Fruit fly (Drosophila melanogaster) whole organism, embryonic: Measurements from ENCODE around the gene CG32983.

Source experiments
- Ada2b ChIP-seq: fragments of 200-800 bp; sonication (Bioruptor generic); IDR thresholded peaks from 2 replicates; pipeline ENCODE4 v1.3.6; 2022; ENCODE audit warnings: missing biosample characterization, missing genetic modification characterization
- Aef1 ChIP-seq: fragments of 200-800 bp; sonication (Bioruptor generic); IDR thresholded peaks from 3 replicates; pipeline ENCODE4 v1.3.6; 2022; ENCODE audit warnings: missing biosample characterization, missing genetic modification characterization
- Bgb ChIP-seq: fragments of 200-800 bp; sonication (Bioruptor generic); IDR thresholded peaks from 2 replicates; pipeline ENCODE4 v1.3.6; 2022; ENCODE audit warnings: missing biosample characterization, missing genetic modification characterization; ENCODE audit not compliant: partially characterized antibody
- CG10209 ChIP-seq: fragments of 200-800 bp; sonication (Bioruptor generic); optimal IDR thresholded peaks from 3 replicates; lab custom pipeline; 2017; ENCODE audit warnings: missing biosample characterization, mild to moderate bottlenecking, missing genetic modification characterization, missing genetic modification reagents
- CG10565 ChIP-seq: fragments of 200-800 bp; sonication (Bioruptor generic); optimal IDR thresholded peaks from 3 replicates; lab custom pipeline; 2016; ENCODE audit warnings: missing biosample characterization, mild to moderate bottlenecking, missing genetic modification characterization
- CG10959 ChIP-seq: fragments of 200-800 bp; sonication (Bioruptor generic); IDR thresholded peaks from 2 replicates; pipeline ENCODE4 v1.3.6; 2022; ENCODE audit warnings: missing biosample characterization, missing genetic modification characterization
- CG11085 ChIP-seq: fragments of 200-800 bp; sonication (Bioruptor generic); IDR thresholded peaks from 2 replicates; pipeline ENCODE4 v1.3.6; 2022; ENCODE audit warnings: missing biosample characterization, missing genetic modification characterization
- CG13296 ChIP-seq: fragments of 200-800 bp; sonication (Bioruptor generic); optimal IDR thresholded peaks from 3 replicates; lab custom pipeline; 2018; ENCODE audit warnings: missing biosample characterization, mild to moderate bottlenecking, missing genetic modification characterization
- CG13624 ChIP-seq: fragments of 200-800 bp; sonication (Bioruptor generic); optimal IDR thresholded peaks from 2 replicates; lab custom pipeline; 2016; ENCODE audit warnings: missing biosample characterization, missing genetic modification characterization
- CG14014 ChIP-seq: fragments of 200-800 bp; sonication (Bioruptor generic); IDR thresholded peaks from 2 replicates; pipeline ENCODE4 v1.3.6; 2022; ENCODE audit warnings: missing biosample characterization, missing genetic modification characterization
- CG17328 ChIP-seq: fragments of 200-800 bp; sonication (Bioruptor generic); IDR thresholded peaks from 2 replicates; pipeline ENCODE4 v1.3.6; 2022; ENCODE audit warnings: missing biosample characterization, missing genetic modification characterization
- CG17361 ChIP-seq: fragments of 200-800 bp; sonication (Bioruptor generic); IDR thresholded peaks from 3 replicates; pipeline ENCODE4 v1.3.6; 2022; ENCODE audit warnings: missing biosample characterization, missing genetic modification characterization
- CG17385 ChIP-seq: fragments of 200-800 bp; sonication (Bioruptor generic); optimal IDR thresholded peaks from 3 replicates; lab custom pipeline; 2018; ENCODE audit warnings: missing biosample characterization, mild to moderate bottlenecking, missing genetic modification characterization
- CG17612 ChIP-seq: fragments of 200-800 bp; sonication (Bioruptor generic); IDR thresholded peaks from 2 replicates; pipeline ENCODE4 v1.3.6; 2022; ENCODE audit warnings: missing biosample characterization, missing genetic modification characterization
- CG18011 ChIP-seq: fragments of 200-800 bp; sonication (Bioruptor generic); optimal IDR thresholded peaks from 2 replicates; lab custom pipeline; 2017; ENCODE audit warnings: missing biosample characterization, missing genetic modification characterization, mild to moderate bottlenecking, moderate library complexity, missing genotype
- CG2678 ChIP-seq: fragments of 200-800 bp; sonication (Bioruptor generic); optimal IDR thresholded peaks from 3 replicates; lab custom pipeline; 2019; ENCODE audit warnings: missing biosample characterization, mild to moderate bottlenecking, missing genetic modification characterization, moderate library complexity
- CG32532 ChIP-seq: fragments of 200-800 bp; sonication (Bioruptor generic); IDR thresholded peaks from 2 replicates; pipeline ENCODE4 v1.3.6; 2022; ENCODE audit warnings: missing biosample characterization, missing genetic modification characterization
- CG3847 ChIP-seq: fragments of 200-800 bp; sonication (Bioruptor generic); IDR thresholded peaks from 2 replicates; pipeline ENCODE4 v1.3.6; 2022; ENCODE audit warnings: missing biosample characterization, missing genetic modification characterization
- CG4328 ChIP-seq: fragments of 200-800 bp; sonication (Bioruptor generic); optimal IDR thresholded peaks from 3 replicates; lab custom pipeline; 2017; ENCODE audit warnings: missing biosample characterization, missing genetic modification reagents, missing genetic modification characterization
- CG4360 ChIP-seq: fragments of 200-800 bp; sonication (Bioruptor generic); IDR thresholded peaks from 2 replicates; pipeline ENCODE4 v1.3.6; 2022; ENCODE audit warnings: missing biosample characterization, missing genetic modification characterization
- CG4617 ChIP-seq: fragments of 200-800 bp; sonication (Bioruptor generic); optimal IDR thresholded peaks from 3 replicates; lab custom pipeline; 2016; ENCODE audit warnings: missing biosample characterization, missing genetic modification characterization, borderline replicate concordance
- CG7372 ChIP-seq: fragments of 200-800 bp; sonication (Bioruptor generic); IDR thresholded peaks from 2 replicates; pipeline ENCODE4 v1.3.6; 2022; ENCODE audit warnings: missing biosample characterization, missing genetic modification characterization
- CG7556 ChIP-seq: fragments of 200-800 bp; sonication (Bioruptor generic); optimal IDR thresholded peaks from 2 replicates; lab custom pipeline; 2017; ENCODE audit warnings: missing biosample characterization, mild to moderate bottlenecking, missing genetic modification characterization
- Dek ChIP-seq: fragments of 200-800 bp; sonication (Bioruptor generic); optimal IDR thresholded peaks from 3 replicates; lab custom pipeline; 2019; ENCODE audit warnings: missing biosample characterization, mild to moderate bottlenecking, missing genetic modification characterization, moderate library complexity
- Fer1 ChIP-seq: fragments of 200-800 bp; sonication (Bioruptor generic); optimal IDR thresholded peaks from 2 replicates; lab custom pipeline; 2017; ENCODE audit warnings: missing biosample characterization, mild to moderate bottlenecking, missing genetic modification characterization
- Fer3 ChIP-seq: fragments of 200-800 bp; sonication (Bioruptor generic); optimal IDR thresholded peaks from 2 replicates; lab custom pipeline; 2018; ENCODE audit warnings: missing biosample characterization, mild to moderate bottlenecking, missing genetic modification characterization, moderate library complexity
- Gug ChIP-seq: fragments of 200-800 bp; sonication (Bioruptor generic); IDR thresholded peaks from 4 replicates; pipeline ENCODE4 v1.3.6; 2022; ENCODE audit warnings: missing biosample characterization, missing genetic modification characterization
- NFAT ChIP-seq: fragments of 200-800 bp; sonication (Bioruptor generic); IDR thresholded peaks from 2 replicates; pipeline ENCODE4 v1.3.6; 2022; ENCODE audit warnings: missing biosample characterization, missing genetic modification characterization
- Scr ChIP-seq: fragments of 200-800 bp; sonication (Bioruptor generic); IDR thresholded peaks from 2 replicates; pipeline ENCODE4 v1.3.6; 2022; ENCODE audit warnings: missing biosample characterization, missing genetic modification characterization; ENCODE audit not compliant: partially characterized antibody
- al ChIP-seq: fragments of 200-800 bp; sonication (Bioruptor generic); IDR thresholded peaks from 2 replicates; pipeline ENCODE4 v1.3.6; 2022; ENCODE audit warnings: missing biosample characterization, missing genetic modification characterization
- aop ChIP-seq: fragments of 200-800 bp; sonication (Bioruptor generic); IDR thresholded peaks from 2 replicates; pipeline ENCODE4 v1.3.6; 2022; ENCODE audit warnings: missing biosample characterization, missing genetic modification characterization
- bcd ChIP-seq: fragments of 200-800 bp; sonication (Bioruptor generic); optimal IDR thresholded peaks from 2 replicates; lab custom pipeline; 2017; ENCODE audit warnings: missing biosample characterization, mild to moderate bottlenecking, missing genetic modification characterization
- caup ChIP-seq: fragments of 200-800 bp; sonication (Bioruptor generic); optimal IDR thresholded peaks from 3 replicates; lab custom pipeline; 2017; ENCODE audit warnings: missing biosample characterization, mild to moderate bottlenecking, missing genetic modification characterization, moderate library complexity; ENCODE audit not compliant: severe bottlenecking
- chn ChIP-seq: fragments of 200-800 bp; sonication (Bioruptor generic); optimal IDR thresholded peaks from 2 replicates; lab custom pipeline; 2016; ENCODE audit warnings: missing biosample characterization, missing genetic modification characterization
- cwo ChIP-seq: fragments of 200-800 bp; sonication (Bioruptor generic); optimal IDR thresholded peaks from 3 replicates; lab custom pipeline; 2017; ENCODE audit warnings: missing biosample characterization, missing genetic modification characterization, mild to moderate bottlenecking, moderate library complexity, missing genetic modification reagents
- fd3F ChIP-seq: fragments of 200-800 bp; sonication (Bioruptor generic); optimal IDR thresholded peaks from 2 replicates; lab custom pipeline; 2018; ENCODE audit warnings: missing biosample characterization, mild to moderate bottlenecking, missing genetic modification characterization, moderate library complexity
- ham ChIP-seq: fragments of 200-800 bp; sonication (Bioruptor generic); IDR thresholded peaks from 2 replicates; pipeline ENCODE4 v1.3.6; 2022; ENCODE audit warnings: missing biosample characterization, missing genetic modification characterization
- her ChIP-seq: fragments of 200-800 bp; sonication (Bioruptor generic); optimal IDR thresholded peaks from 2 replicates; lab custom pipeline; 2016; ENCODE audit warnings: missing biosample characterization, missing genetic modification characterization
- kay ChIP-seq: fragments of 200-800 bp; sonication (Bioruptor generic); optimal IDR thresholded peaks from 2 replicates; lab custom pipeline; 2016; ENCODE audit warnings: missing biosample characterization, missing genetic modification characterization
- lmd ChIP-seq: fragments of 200-800 bp; sonication (Bioruptor generic); IDR thresholded peaks from 2 replicates; pipeline ENCODE4 v1.3.6; 2022; ENCODE audit warnings: missing biosample characterization, missing genetic modification characterization
- mam ChIP-seq: fragments of 200-800 bp; sonication (Bioruptor generic); optimal IDR thresholded peaks from 3 replicates; lab custom pipeline; 2016; ENCODE audit warnings: missing biosample characterization, missing genetic modification characterization
- nerfin-2 ChIP-seq: fragments of 200-800 bp; sonication (Bioruptor generic); IDR thresholded peaks from 2 replicates; pipeline ENCODE4 v1.3.6; 2022; ENCODE audit warnings: missing biosample characterization, missing genetic modification characterization; ENCODE audit not compliant: partially characterized antibody
- prd ChIP-seq, 3 experiments: fragments of >200 bp in 2 of 3; fragments of 200-800 bp in 1 of 3; sonication (Bioruptor generic) in 1 of 3; optimal IDR thresholded peaks in 2 of 3; IDR thresholded peaks in 1 of 3; 2 replicates in 2 of 3; 3 replicates in 1 of 3; pipeline versions ENCODE4 v1.3.6 to Lab custom; 2017 to 2022; ENCODE audit warnings: missing biosample characterization in 1 of 3, missing genetic modification characterization in 1 of 3
- rib ChIP-seq: fragments of 200-800 bp; sonication (Bioruptor generic); IDR thresholded peaks from 2 replicates; pipeline ENCODE4 v1.3.6; 2022; ENCODE audit warnings: missing biosample characterization, missing genetic modification characterization
- row ChIP-seq: fragments of 200-800 bp; sonication (Bioruptor generic); IDR thresholded peaks from 3 replicates; pipeline ENCODE4 v1.3.6; 2022; ENCODE audit warnings: missing biosample characterization, missing genetic modification characterization
- scrt ChIP-seq: fragments of 200-800 bp; sonication (Bioruptor generic); optimal IDR thresholded peaks from 2 replicates; lab custom pipeline; 2018; ENCODE audit warnings: missing biosample characterization, mild to moderate bottlenecking, missing genetic modification characterization, moderate library complexity
- sug ChIP-seq: fragments of 200-800 bp; optimal IDR thresholded peaks from 2 replicates; lab custom pipeline; 2019; ENCODE audit warnings: missing biosample characterization, mild to moderate bottlenecking, missing genetic modification characterization, moderate library complexity
- tgo ChIP-seq: fragments of 200-800 bp; sonication (Bioruptor generic); IDR thresholded peaks from 3 replicates; pipeline ENCODE4 v1.3.6; 2022; ENCODE audit warnings: missing biosample characterization, missing genetic modification characterization
- trem ChIP-seq: fragments of 200-800 bp; optimal IDR thresholded peaks from 3 replicates; lab custom pipeline; 2019; ENCODE audit warnings: missing biosample characterization, mild to moderate bottlenecking, missing genetic modification characterization, moderate library complexity

Gene CG32983

dm6 chr2L:8894224-8894623, 28.6 kb downstream of the CG32983 start (continued):
- TF ChIP-seq Scr (GFP tag; lab: Robert Waterston, UW) (no peak), caup (GFP tag; lab: Kevin White, UChicago) (peak; percentile 63), trem (tag; lab: Kevin White, UChicago) (no peak), mam (GFP tag; lab: Kevin White, UChicago) (peak; percentile 59), CG18011 (GFP tag; lab: Kevin White, UChicago) (no peak), Ada2b (peak; percentile 56; the same call in 1 of the 2 replicates), her (GFP tag; lab: Kevin White, UChicago) (peak; percentile 20), CG10565 (GFP tag; lab: Kevin White, UChicago) (no peak), fd3F (GFP tag; lab: Kevin White, UChicago) (peak; percentile 30), Aef1 (GFP tag; lab: Robert Waterston, UW) (peak; percentile 55; the same call in 1 of the 3 replicates), NFAT (GFP tag; lab: Robert Waterston, UW) (peak; percentile 81), kay (GFP tag; lab: Kevin White, UChicago) (no peak), chn (GFP tag; lab: Kevin White, UChicago) (no peak), CG17612 (GFP tag; lab: Robert Waterston, UW) (peak; percentile 36; the same call in 1 of the 2 replicates), Dek (tag; lab: Kevin White, UChicago) (peak; percentile 21), CG13624 (peak; percentile 71), lmd (GFP tag; lab: Robert Waterston, UW) (peak; percentile 66; the same call in 1 of the 2 replicates), nerfin-2 (GFP tag; lab: Robert Waterston, UW) (no peak), CG4617 (GFP tag; lab: Kevin White, UChicago) (no peak), CG10209 (GFP tag; lab: Kevin White, UChicago) (peak; percentile 7), CG13296 (GFP tag; lab: Kevin White, UChicago) (peak; percentile 4), CG17385 (peak; percentile 4), row (peak; percentile 46; the same call in 2 of the 3 replicates), ham (GFP tag; lab: Robert Waterston, UW) (peak; percentile 11; the same call in 1 of the 2 replicates), CG14014 (peak; percentile 80), Gug (GFP tag; lab: Robert Waterston, UW) (peak; percentile 63; the same call in 2 of the 4 replicates), CG3847 (GFP tag; lab: Robert Waterston, UW) (peak; percentile 46), tgo (GFP tag; lab: Robert Waterston, UW) (no peak), CG17328 (no peak), aop (no peak), sug (peak; percentile 38), scrt (GFP tag; lab: Kevin White, UChicago) (peak; percentile 51), CG11085 (GFP tag; lab: Robert Waterston, UW) (peak; percentile 55; the same call in 1 of the 2 replicates), CG2678 (peak; percentile 69), rib (0 out of 2 replicates have a peak, but pooled peaks have one; percentile 26), CG32532 (GFP tag; lab: Robert Waterston, UW) (peak; percentile 91), CG17361 (GFP tag; lab: Robert Waterston, UW) (0 out of 3 replicates have a peak, but pooled peaks have one; percentile 33), CG4328 (GFP tag; lab: Kevin White, UChicago) (no peak), bcd (GFP tag; lab: Kevin White, UChicago) (peak; percentile 31), al (GFP tag; lab: Robert Waterston, UW) (peak; percentile 80), CG7372 (GFP tag; lab: Robert Waterston, UW) (peak; percentile 54), prd (optimal IDR thresholded peaks at IDR 0.05; lab: Kevin White, UChicago) (no peak), prd (GFP tag; IDR thresholded peaks at IDR 0.05; lab: Robert Waterston, UW) (peak; percentile 62; the same call in 2 of the 3 replicates), Bgb (no peak), CG4360 (GFP tag; lab: Robert Waterston, UW) (no peak), cwo (GFP tag; lab: Kevin White, UChicago) (peak; percentile 10), CG10959 (GFP tag; lab: Robert Waterston, UW) (0 out of 2 replicates have a peak, but pooled peaks have one; percentile 31), Fer1 (GFP tag; lab: Kevin White, UChicago) (peak; percentile 37), Fer3 (tag; lab: Kevin White, UChicago) (peak; percentile 63), CG7556 (GFP tag; lab: Kevin White, UChicago) (no peak)
